Fruit fly (Drosophila melanogaster): ENCODE data around the gene scrt.

- no peak for TF ChIP-seq h (GFP tag; optimal IDR thresholded peaks at IDR 0.05)
- no peak for TF ChIP-seq usp (GFP tag; optimal IDR thresholded peaks at IDR 0.05)
- no peak for TF ChIP-seq pan (optimal IDR thresholded peaks at IDR 0.05)
- TF ChIP-seq OdsH (GFP tag; optimal IDR thresholded peaks at IDR 0.05) = no peak
Measured at dm6 chr3L:3947301-3947941, 36.3 kb upstream of the scrt start, which contains the start of gene CG10853.
